Fruit fly (Drosophila melanogaster): ENCODE measurements around the gene CG3349.

DNA sequence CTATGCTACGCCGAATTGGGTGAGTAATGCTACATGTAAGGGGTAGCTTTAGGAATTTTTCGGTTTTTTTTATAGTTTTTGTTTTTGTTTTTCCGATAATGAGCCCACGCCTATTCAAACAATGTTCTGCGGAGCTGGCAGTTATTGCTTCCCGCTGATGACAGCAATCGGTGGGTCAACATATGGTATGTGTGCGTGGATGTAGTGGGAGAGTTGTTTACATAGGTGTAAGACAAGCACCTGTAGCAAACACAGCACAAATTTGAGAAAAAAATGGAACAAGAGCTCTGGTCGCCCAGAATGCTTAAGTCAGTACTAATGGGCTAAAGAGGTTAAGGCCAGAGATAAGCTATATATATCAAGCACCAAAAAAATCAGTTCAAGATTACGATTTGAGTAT lies 8.8 kb downstream of the CG3349 start:
- TF ChIP-seq Pif1A (GFP tag; optimal IDR thresholded peaks at IDR 0.05) (no peak), fd96Ca (GFP tag; IDR thresholded peaks at IDR 0.05) (no peak), CG8301 (tag; optimal IDR thresholded peaks at IDR 0.05) (no peak), CG15710 (tag; optimal IDR thresholded peaks at IDR 0.05) (no peak), CG34367 (tag; optimal IDR thresholded peaks at IDR 0.05) (no peak), EcR (GFP tag; optimal IDR thresholded peaks at IDR 0.05) (no peak), Snoo (tag; optimal IDR thresholded peaks at IDR 0.05) (no peak), CG32121 (GFP tag; IDR thresholded peaks at IDR 0.05) (no peak), Pif1B (GFP tag; optimal IDR thresholded peaks at IDR 0.05) (no peak), Ets98B (GFP tag; IDR thresholded peaks at IDR 0.05) (no peak), CG14655 (GFP tag; optimal IDR thresholded peaks at IDR 0.05) (no peak), D1 (tag; optimal IDR thresholded peaks at IDR 0.05) (no peak), CG13204 (GFP tag; optimal IDR thresholded peaks at IDR 0.05) (no peak)
